Fruit fly (Drosophila melanogaster): ENCODE measurements around the gene dome.
A peak's percentile ranks its signal among the peaks of the same experiment; 100 is the strongest.

The dome gene

DNA sequence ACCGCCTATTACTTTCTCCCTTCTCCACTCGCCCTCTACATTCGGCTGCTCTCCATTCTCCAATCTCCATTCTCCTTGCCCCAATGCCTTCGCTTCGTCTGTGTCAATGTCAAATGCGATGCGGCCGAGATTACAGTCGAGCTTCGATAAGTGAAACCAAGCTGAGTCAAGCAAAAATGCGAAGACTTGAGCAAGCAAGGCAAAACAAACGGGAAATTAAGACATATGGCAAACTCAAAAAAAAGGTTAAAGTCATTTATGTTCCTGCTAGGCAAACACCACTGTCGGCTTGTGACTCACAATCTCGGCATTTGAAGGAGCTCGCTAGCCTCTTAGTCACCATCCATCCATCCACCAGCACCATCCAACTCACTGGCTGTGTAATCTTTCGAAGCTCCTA lies 14.9 kb downstream of the dome start (continued):
- TF ChIP-seq CG7368 (GFP tag; optimal IDR thresholded peaks at IDR 0.05) = peak; percentile 99
- TF ChIP-seq dac (GFP tag; optimal IDR thresholded peaks at IDR 0.05) = peak; percentile 96
- TF ChIP-seq OdsH (GFP tag; optimal IDR thresholded peaks at IDR 0.05) = peak; percentile 99
- TF ChIP-seq achi (GFP tag; optimal IDR thresholded peaks at IDR 0.05) = peak; percentile 98
- TF ChIP-seq CG4318 (GFP tag; optimal IDR thresholded peaks at IDR 0.05) = peak; percentile 95
- peak; percentile 99 for TF ChIP-seq CG6163 (GFP tag; IDR thresholded peaks at IDR 0.05)
- peak; percentile 99 for TF ChIP-seq Eip75B (GFP tag; optimal IDR thresholded peaks at IDR 0.05)
- TF ChIP-seq Sox15 (GFP tag; optimal IDR thresholded peaks at IDR 0.05) = peak; percentile 98
- peak; percentile 100 for TF ChIP-seq Sox14 (GFP tag; optimal IDR thresholded peaks at IDR 0.05)
- TF ChIP-seq CG11294 (GFP tag; IDR thresholded peaks at IDR 0.05) = peak; percentile 90
- peak; percentile 94 for TF ChIP-seq Blimp-1 (GFP tag; optimal IDR thresholded peaks at IDR 0.05)
- peak; percentile 99 for TF ChIP-seq Eip93F (GFP tag; optimal IDR thresholded peaks at IDR 0.05)
- peak; percentile 99 for TF ChIP-seq CG6792 (GFP tag; optimal IDR thresholded peaks at IDR 0.05)
- TF ChIP-seq topi (GFP tag; optimal IDR thresholded peaks at IDR 0.05) = peak; percentile 99
- peak; percentile 96 for TF ChIP-seq CG9139 (GFP tag; optimal IDR thresholded peaks at IDR 0.05)
- peak; percentile 94 to 97 for TF ChIP-seq salr (GFP tag; optimal IDR thresholded peaks at IDR 0.05)
- peak; percentile 99 for TF ChIP-seq Smox (GFP tag; optimal IDR thresholded peaks at IDR 0.05)

DNA sequence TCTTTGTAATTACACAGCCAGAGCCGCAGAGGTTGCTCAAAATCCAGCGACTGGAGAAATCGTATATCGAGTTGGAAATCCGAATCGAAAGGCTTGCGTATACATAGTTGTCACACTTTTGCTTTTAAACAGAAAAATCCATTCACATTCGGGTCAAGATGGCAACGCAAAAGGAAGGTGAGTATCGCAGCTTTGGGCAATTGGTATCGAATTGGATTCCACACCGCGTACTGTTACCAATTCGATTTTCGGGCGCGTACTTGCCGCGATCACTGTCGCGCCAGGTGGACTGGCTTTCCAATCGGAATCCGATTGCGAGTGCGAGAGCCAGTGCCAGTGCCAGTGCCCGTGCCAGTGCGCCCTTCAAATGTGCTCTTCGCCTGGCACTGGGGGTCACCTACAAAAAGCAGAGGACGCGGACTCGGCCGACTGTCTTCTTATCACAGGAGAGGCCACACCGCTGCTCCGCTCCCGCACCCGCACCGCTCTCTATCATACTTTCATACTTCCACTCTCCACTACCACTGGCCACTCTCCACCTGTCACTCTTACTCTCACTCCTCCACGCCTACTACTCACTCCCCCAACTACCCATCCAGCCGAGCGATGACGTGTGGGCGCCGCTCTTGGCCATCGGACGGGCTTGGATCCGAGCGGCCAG lies 15.7 kb downstream of the dome start:
- TF ChIP-seq svp (GFP tag) = peak; percentile 74
- no peak for TF ChIP-seq dac (GFP tag; optimal IDR thresholded peaks at IDR 0.05)
- no peak for TF ChIP-seq net (GFP tag; optimal IDR thresholded peaks at IDR 0.05)
- no peak for TF ChIP-seq Eip93F (GFP tag; optimal IDR thresholded peaks at IDR 0.05)
- TF ChIP-seq Eip75B (GFP tag; optimal IDR thresholded peaks at IDR 0.05) = no peak
- TF ChIP-seq Gug (GFP tag; IDR thresholded peaks at IDR 0.05) = no peak
- no peak for TF ChIP-seq CG15336 (GFP tag; IDR thresholded peaks at IDR 0.05)
- no peak for TF ChIP-seq topi (GFP tag; optimal IDR thresholded peaks at IDR 0.05)
- TF ChIP-seq Blimp-1 (GFP tag; optimal IDR thresholded peaks at IDR 0.05) = peak; percentile 25
- no peak for TF ChIP-seq OdsH (GFP tag; optimal IDR thresholded peaks at IDR 0.05)
- TF ChIP-seq CG34406 (GFP tag; optimal IDR thresholded peaks at IDR 0.05) = no peak
- TF ChIP-seq CG10631 (GFP tag; optimal IDR thresholded peaks at IDR 0.05) = no peak
- TF ChIP-seq Sox14 (GFP tag; optimal IDR thresholded peaks at IDR 0.05) = no peak

DNA sequence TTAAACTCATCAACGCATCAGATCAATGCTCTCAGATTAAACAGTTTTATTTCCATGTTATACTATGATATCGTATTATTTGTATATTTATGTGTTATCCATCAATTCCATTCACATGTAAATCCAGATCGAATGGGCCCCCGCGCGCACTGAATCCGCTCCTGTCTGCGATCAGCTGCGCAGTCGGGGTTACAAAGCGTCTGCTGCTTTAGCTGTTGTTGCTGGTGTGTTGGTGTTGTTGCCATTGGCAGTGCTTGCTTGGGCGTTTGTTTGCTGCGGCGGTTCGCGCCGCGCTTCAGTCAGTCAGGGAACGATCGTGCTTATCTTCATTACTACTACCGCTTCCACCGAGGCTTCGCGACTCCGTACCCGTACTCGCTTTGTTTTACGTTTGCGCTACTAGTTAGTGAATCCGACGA lies 16.3 kb downstream of the dome start, which contains the start of gene Zw:
Zw (plus strand) TSS at position 262 of the 419 bp plus-strand sequence.
- TF ChIP-seq CG3919 (GFP tag; optimal IDR thresholded peaks at IDR 0.05) (peak; percentile 49), CG31627 (GFP tag; optimal IDR thresholded peaks at IDR 0.05) (peak; percentile 60), Eip78C (GFP tag) (peak; percentile 76), Ets96B (tag; optimal IDR thresholded peaks at IDR 0.05) (peak; percentile 38), CG6792 (GFP tag; optimal IDR thresholded peaks at IDR 0.05) (peak; percentile 49), Eip75B (GFP tag; optimal IDR thresholded peaks at IDR 0.05) (peak; percentile 53), fd85E (GFP tag; optimal IDR thresholded peaks at IDR 0.05) (no peak), CG6808 (GFP tag; optimal IDR thresholded peaks at IDR 0.05) (peak; percentile 39), CG4318 (GFP tag; optimal IDR thresholded peaks at IDR 0.05) (peak; percentile 17), CG1621 (tag; optimal IDR thresholded peaks at IDR 0.05) (peak; percentile 2), CG8632 (GFP tag; optimal IDR thresholded peaks at IDR 0.05) (peak; percentile 36), topi (GFP tag; optimal IDR thresholded peaks at IDR 0.05) (peak; percentile 66), Sox14 (GFP tag; optimal IDR thresholded peaks at IDR 0.05) (peak; percentile 65), Hr38 (GFP tag; optimal IDR thresholded peaks at IDR 0.05) (no peak), acj6 (GFP tag; optimal IDR thresholded peaks at IDR 0.05) (peak; percentile 41), salr (GFP tag; optimal IDR thresholded peaks at IDR 0.05) (peak in 1 of 2 experiments; percentile 30), Gug (GFP tag; IDR thresholded peaks at IDR 0.05) (peak; percentile 49; the same call in 1 of the 2 replicates), dac (GFP tag; optimal IDR thresholded peaks at IDR 0.05) (peak; percentile 16), dsx (GFP tag; optimal IDR thresholded peaks at IDR 0.05; ENCODE audit: poor library complexity, severe bottlenecking) (peak; percentile 6), achi (GFP tag; optimal IDR thresholded peaks at IDR 0.05) (peak; percentile 43), Sox15 (GFP tag; optimal IDR thresholded peaks at IDR 0.05) (peak; percentile 19), spab (GFP tag; optimal IDR thresholded peaks at IDR 0.05) (peak; percentile 2), CG11294 (GFP tag; IDR thresholded peaks at IDR 0.05) (peak; percentile 34; the same call in 1 of the 2 replicates), OdsH (GFP tag; optimal IDR thresholded peaks at IDR 0.05) (peak; percentile 39), Met (GFP tag; optimal IDR thresholded peaks at IDR 0.05) (peak; percentile 72), CG10631 (GFP tag; optimal IDR thresholded peaks at IDR 0.05) (no peak), CG11902 (GFP tag; optimal IDR thresholded peaks at IDR 0.05) (peak; percentile 89), CG6276 (GFP tag; optimal IDR thresholded peaks at IDR 0.05) (no peak), fkh (GFP tag; optimal IDR thresholded peaks at IDR 0.05) (peak; percentile 44), CG8319 (GFP tag; optimal IDR thresholded peaks at IDR 0.05) (no peak), Hr39 (GFP tag; optimal IDR thresholded peaks at IDR 0.05) (peak; percentile 73), CG9139 (GFP tag; optimal IDR thresholded peaks at IDR 0.05) (no peak), Blimp-1 (GFP tag; optimal IDR thresholded peaks at IDR 0.05) (no peak), Eip93F (GFP tag; optimal IDR thresholded peaks at IDR 0.05) (peak; percentile 44), svp (GFP tag) (peak; percentile 91), Smox (GFP tag; optimal IDR thresholded peaks at IDR 0.05) (peak; percentile 57), CG32006 (GFP tag; optimal IDR thresholded peaks at IDR 0.05) (peak; percentile 55), esn (GFP tag; optimal IDR thresholded peaks at IDR 0.05) (peak; percentile 65)
